Worm (Caenorhabditis elegans) whole organism, L4 larva: ENCODE measurements around the gene Y57G11C.51.

Experiments used
- D1046.2 ChIP-seq: fragments of 200-800 bp; sonication (Bioruptor generic); IDR thresholded peaks from 2 replicates; pipeline ENCODE4 v1.3.6; 2022; ENCODE audit warnings: missing genetic modification characterization, missing compliant biosample characterization
- F10B5.3 ChIP-seq: sonication (generic microtip); optimal IDR thresholded peaks from 2 replicates; lab custom pipeline; 2016; ENCODE audit warnings: mild to moderate bottlenecking, missing genetic modification characterization, missing compliant biosample characterization
- F26F4.8 ChIP-seq: fragments of 200-800 bp; sonication (Bioruptor generic); conservative IDR thresholded peaks from 2 replicates; pipeline ENCODE4 v1.3.6; 2022; ENCODE audit warnings: missing genetic modification characterization, missing compliant biosample characterization
- F37D6.2 ChIP-seq: sonication (generic microtip); optimal IDR thresholded peaks from 2 replicates; lab custom pipeline; 2016; ENCODE audit warnings: mild to moderate bottlenecking, missing genetic modification characterization, missing compliant biosample characterization
- F49E8.2 ChIP-seq: sonication (generic microtip); optimal IDR thresholded peaks from 2 replicates; lab custom pipeline; 2016; ENCODE audit warnings: missing compliant biosample characterization, mild to moderate bottlenecking, missing genetic modification characterization, borderline replicate concordance
- T26A8.4 ChIP-seq: fragments of 200-800 bp; sonication (Bioruptor generic); IDR thresholded peaks from 2 replicates; pipeline ENCODE4 v1.3.6; 2022; ENCODE audit warnings: missing genetic modification characterization, missing compliant biosample characterization
- Y105C5A.15 ChIP-seq: fragments of 200-800 bp; sonication (Bioruptor generic); IDR thresholded peaks from 2 replicates; pipeline ENCODE4 v1.3.6; 2022; ENCODE audit warnings: missing genetic modification characterization, missing compliant biosample characterization
- Y48G9A.11 ChIP-seq: fragments of 200-800 bp; sonication (Bioruptor generic); IDR thresholded peaks from 2 replicates; pipeline ENCODE4 v1.3.6; 2022; ENCODE audit warnings: missing genetic modification reagents, missing genetic modification characterization, missing compliant biosample characterization
- Y5F2A.4 ChIP-seq: fragments of 200-800 bp; sonication (Bioruptor generic); optimal IDR thresholded peaks from 2 replicates; lab custom pipeline; 2018; ENCODE audit warnings: mild to moderate bottlenecking, missing genetic modification characterization, missing compliant biosample characterization
- ZK337.2 ChIP-seq: fragments of 200-800 bp; sonication (Bioruptor generic); IDR thresholded peaks from 2 replicates; pipeline ENCODE4 v1.3.6; 2022; ENCODE audit warnings: missing genetic modification reagents, missing genetic modification characterization, missing compliant biosample characterization
- ZK546.5 ChIP-seq, 2 experiments: sonication (generic microtip); optimal IDR thresholded peaks; 2 replicates each; lab custom pipeline; 2017; ENCODE audit warnings: missing biosample characterization in 2 of 2, missing genetic modification characterization in 2 of 2
- aly-2 ChIP-seq: sonication (generic microtip); optimal IDR thresholded peaks from 2 replicates; lab custom pipeline; 2018; ENCODE audit warnings: missing biosample characterization, missing genetic modification characterization
- arid-1 ChIP-seq: fragments of 200-800 bp; sonication (Bioruptor generic); conservative IDR thresholded peaks from 2 replicates; pipeline ENCODE4 v1.3.6; 2022; ENCODE audit warnings: missing genetic modification reagents, missing genetic modification characterization, missing compliant biosample characterization
- ceh-28 ChIP-seq: fragments of 150-350 bp; optimal IDR thresholded peaks from 2 replicates; lab custom pipeline; 2014; ENCODE audit warnings: missing biosample characterization, missing genetic modification reagents, missing genetic modification characterization
- ceh-44 ChIP-seq: fragments of 200-800 bp; sonication (Bioruptor generic); IDR thresholded peaks from 2 replicates; pipeline ENCODE4 v1.3.6; 2022; ENCODE audit warnings: missing genetic modification reagents, missing genetic modification characterization, missing compliant biosample characterization
- ceh-62 ChIP-seq: sonication (generic microtip); optimal IDR thresholded peaks from 2 replicates; lab custom pipeline; 2017; ENCODE audit warnings: missing biosample characterization, missing genetic modification characterization
- ceh-82 ChIP-seq: sonication (generic microtip); optimal IDR thresholded peaks from 2 replicates; lab custom pipeline; 2017; ENCODE audit warnings: missing biosample characterization, missing genetic modification characterization
- ces-1 ChIP-seq: fragments of 150-350 bp; sonication (generic microtip); optimal IDR thresholded peaks from 4 replicates; lab custom pipeline; 2014; ENCODE audit warnings: missing biosample characterization, missing genetic modification reagents, missing genetic modification characterization
- daf-12 ChIP-seq: fragments of 150-350 bp; optimal IDR thresholded peaks from 2 replicates; lab custom pipeline; 2014; ENCODE audit warnings: missing biosample characterization, missing genetic modification reagents, missing genetic modification characterization
- daf-8 ChIP-seq: fragments of 200-800 bp; sonication (Bioruptor generic); IDR thresholded peaks from 2 replicates; pipeline ENCODE4 v1.3.6; 2022; ENCODE audit warnings: missing genetic modification characterization, missing compliant biosample characterization
- dmd-6 ChIP-seq: fragments of 200-800 bp; sonication (Bioruptor generic); IDR thresholded peaks from 2 replicates; pipeline ENCODE4 v1.3.6; 2022; ENCODE audit warnings: missing genetic modification reagents, missing genetic modification characterization, missing compliant biosample characterization
- dmd-8 ChIP-seq: fragments of 200-800 bp; sonication (Bioruptor generic); IDR thresholded peaks from 2 replicates; pipeline ENCODE4 v1.3.6; 2022; ENCODE audit warnings: missing genetic modification characterization, missing compliant biosample characterization
- dpl-1 ChIP-seq: fragments of 150-350 bp; optimal IDR thresholded peaks from 2 replicates; lab custom pipeline; 2014; ENCODE audit warnings: missing biosample characterization, missing genetic modification reagents, missing genetic modification characterization
- duxl-1 ChIP-seq: sonication (generic microtip); optimal IDR thresholded peaks from 2 replicates; lab custom pipeline; 2016; ENCODE audit warnings: mild to moderate bottlenecking, missing genetic modification characterization, moderate library complexity, missing compliant biosample characterization; ENCODE audit not compliant: poor library complexity
- egl-27 ChIP-seq: sonication (generic microtip); optimal IDR thresholded peaks from 3 replicates; lab custom pipeline; 2017; ENCODE audit warnings: missing biosample characterization, missing genetic modification reagents, missing genetic modification characterization
- fkh-10 ChIP-seq: fragments of 150-350 bp; optimal IDR thresholded peaks from 2 replicates; lab custom pipeline; 2014; ENCODE audit warnings: missing biosample characterization, missing genetic modification reagents, missing genetic modification characterization
- hlh-30 ChIP-seq: sonication (generic microtip); optimal IDR thresholded peaks from 2 replicates; lab custom pipeline; 2017; ENCODE audit warnings: antibody characterized with exemption, mild to moderate bottlenecking, missing genetic modification characterization, missing compliant biosample characterization; ENCODE audit not compliant: insufficient read depth
- lim-7 ChIP-seq: fragments of 200-800 bp; sonication (Bioruptor generic); IDR thresholded peaks from 2 replicates; pipeline ENCODE4 v1.3.6; 2022; ENCODE audit warnings: missing genetic modification characterization, missing compliant biosample characterization
- lin-1 ChIP-seq: fragments of 200-800 bp; sonication (Bioruptor generic); IDR thresholded peaks from 2 replicates; pipeline ENCODE4 v1.3.6; 2022; ENCODE audit warnings: missing genetic modification reagents, missing genetic modification characterization, missing compliant biosample characterization
- lin-29 ChIP-seq: fragments of 200-800 bp; sonication (Bioruptor generic); IDR thresholded peaks from 2 replicates; pipeline ENCODE4 v1.3.6; 2022; ENCODE audit warnings: missing genetic modification reagents, missing genetic modification characterization, missing compliant biosample characterization
- lsy-2 ChIP-seq, 2 experiments: fragments of 150-350 bp in 1 of 2; sonication (generic microtip) in 1 of 2; optimal IDR thresholded peaks; 2 replicates each; lab custom pipeline; 2014 to 2017; ENCODE audit warnings: missing biosample characterization in 2 of 2, missing genetic modification characterization in 2 of 2
- madf-5 ChIP-seq, 2 experiments: fragments of 200-800 bp; sonication (Bioruptor generic); IDR thresholded peaks; 2 replicates each; pipeline ENCODE4 v1.3.6; 2022; ENCODE audit warnings: missing compliant biosample characterization in 2 of 2, missing genetic modification characterization in 2 of 2
- mdt-29 ChIP-seq: fragments of 200-800 bp; sonication (Bioruptor generic); IDR thresholded peaks from 2 replicates; pipeline ENCODE4 v1.3.6; 2022; ENCODE audit warnings: missing genetic modification reagents, missing genetic modification characterization, missing compliant biosample characterization
- mxl-3 ChIP-seq: fragments of 200-800 bp; sonication (Bioruptor generic); optimal IDR thresholded peaks from 2 replicates; lab custom pipeline; 2018; ENCODE audit warnings: mild to moderate bottlenecking, missing genetic modification characterization, missing compliant biosample characterization
- nhr-11 ChIP-seq: fragments of 150-350 bp; optimal IDR thresholded peaks from 2 replicates; lab custom pipeline; 2014; ENCODE audit warnings: missing biosample characterization, missing genetic modification characterization
- nhr-41 ChIP-seq: fragments of 200-800 bp; sonication (Bioruptor generic); IDR thresholded peaks from 2 replicates; pipeline ENCODE4 v1.3.6; 2022; ENCODE audit warnings: missing genetic modification reagents, missing genetic modification characterization, missing compliant biosample characterization
- nhr-48 ChIP-seq: sonication (generic microtip); optimal IDR thresholded peaks from 2 replicates; lab custom pipeline; 2016; ENCODE audit warnings: mild to moderate bottlenecking, missing genetic modification characterization, missing compliant biosample characterization
- nhr-6 ChIP-seq: fragments of 150-350 bp; optimal IDR thresholded peaks from 2 replicates; lab custom pipeline; 2014; ENCODE audit warnings: missing biosample characterization, missing genetic modification characterization
- nhr-76 ChIP-seq: fragments of 150-350 bp; optimal IDR thresholded peaks from 2 replicates; lab custom pipeline; 2014; ENCODE audit warnings: missing biosample characterization, missing genetic modification characterization
- nhr-77 ChIP-seq: fragments of 150-350 bp; optimal IDR thresholded peaks from 2 replicates; lab custom pipeline; 2014; ENCODE audit warnings: missing biosample characterization, missing genetic modification characterization
- pqm-1 ChIP-seq: sonication (generic microtip); optimal IDR thresholded peaks from 2 replicates; lab custom pipeline; 2017; ENCODE audit warnings: missing biosample characterization, missing genetic modification characterization
- saeg-2 ChIP-seq: fragments of 200-800 bp; sonication (Bioruptor generic); IDR thresholded peaks from 2 replicates; pipeline ENCODE4 v1.3.6; 2022; ENCODE audit warnings: missing genetic modification reagents, missing genetic modification characterization, missing compliant biosample characterization
- sdz-12 ChIP-seq: fragments of 200-800 bp; sonication (Bioruptor generic); optimal IDR thresholded peaks from 2 replicates; lab custom pipeline; 2018; ENCODE audit warnings: mild to moderate bottlenecking, missing genetic modification characterization, missing compliant biosample characterization
- snpc-1.2 ChIP-seq: fragments of 200-800 bp; sonication (Bioruptor generic); IDR thresholded peaks from 2 replicates; pipeline ENCODE4 v1.3.6; 2022; ENCODE audit warnings: missing genetic modification reagents, missing genetic modification characterization, missing compliant biosample characterization
- snpc-4 ChIP-seq: fragments of 150-350 bp; optimal IDR thresholded peaks from 2 replicates; lab custom pipeline; 2014; ENCODE audit warnings: missing biosample characterization, missing genetic modification characterization
- spr-1 ChIP-seq: sonication (generic microtip); optimal IDR thresholded peaks from 2 replicates; lab custom pipeline; 2016; ENCODE audit warnings: mild to moderate bottlenecking, missing genetic modification characterization, missing compliant biosample characterization
- unc-39 ChIP-seq: sonication (generic microtip); optimal IDR thresholded peaks from 2 replicates; lab custom pipeline; 2017; ENCODE audit warnings: missing biosample characterization, missing genetic modification characterization
- vab-7 ChIP-seq: fragments of 200-800 bp; sonication (Bioruptor generic); IDR thresholded peaks from 2 replicates; pipeline ENCODE4 v1.3.6; 2022; ENCODE audit warnings: missing genetic modification reagents, missing genetic modification characterization, missing compliant biosample characterization
- zfp-3 ChIP-seq: fragments of 200-800 bp; sonication (Bioruptor generic); conservative IDR thresholded peaks from 2 replicates; pipeline ENCODE4 v1.3.6; 2022; ENCODE audit warnings: missing genetic modification reagents, missing genetic modification characterization, missing compliant biosample characterization
- zip-11 ChIP-seq: fragments of 200-800 bp; sonication (Bioruptor generic); IDR thresholded peaks from 2 replicates; pipeline ENCODE4 v1.3.6; 2022; ENCODE audit warnings: missing genetic modification characterization, missing compliant biosample characterization
- ztf-7 ChIP-seq: fragments of 150-350 bp; optimal IDR thresholded peaks from 2 replicates; lab custom pipeline; 2014; ENCODE audit warnings: missing biosample characterization, missing genetic modification characterization

Y57G11C.51 gene

DNA sequence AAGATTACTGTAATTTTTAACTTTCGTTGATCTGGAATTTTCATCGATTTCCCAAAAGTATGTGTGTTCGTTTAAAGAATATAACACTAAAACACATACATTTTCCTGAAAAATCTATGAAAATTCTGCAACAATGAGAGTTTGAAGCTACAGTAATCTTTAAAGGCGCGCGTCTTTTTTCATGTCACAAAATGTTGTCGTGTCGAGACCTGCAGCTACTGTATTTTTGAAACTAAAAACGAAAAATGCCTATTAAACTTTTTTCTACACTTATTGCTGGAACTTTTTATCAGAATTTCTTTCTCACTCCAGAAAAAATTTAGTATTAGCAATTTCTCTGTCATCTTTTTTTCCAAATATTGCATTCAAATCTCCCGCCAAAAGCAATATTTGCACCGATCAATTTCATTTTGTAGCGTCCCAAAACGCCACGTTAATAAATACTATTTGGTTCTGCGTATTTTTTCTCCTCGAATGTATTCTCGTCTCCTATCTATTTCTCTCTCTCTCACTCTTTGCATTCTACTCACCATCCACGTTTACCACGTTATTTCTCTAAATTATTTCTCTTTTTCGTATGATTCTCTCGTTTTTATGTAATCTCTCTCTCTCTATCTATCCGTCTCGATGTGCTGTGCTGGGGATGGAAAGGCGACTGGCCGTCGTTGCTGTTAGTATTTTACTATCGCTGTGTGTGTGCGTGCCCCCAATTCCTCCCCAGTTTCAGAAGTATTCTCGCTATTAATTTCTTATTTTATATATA lies 12.2 kb upstream of the Y57G11C.51 start, which contains the start of gene melo-1 (continued):
- TF ChIP-seq ZK546.5 (tag; optimal IDR thresholded peaks at IDR 0.05; lab: Kevin White, UChicago) (no peak), spr-1 (no peak), nhr-11 (tag; lab: Kevin White, UChicago) (no peak), nhr-77 (no peak), F26F4.8 (GFP tag; lab: Robert Waterston, UW) (no peak), pqm-1 (tag; lab: Kevin White, UChicago) (peak; percentile 18), ceh-44 (no peak), daf-12 (no peak), sdz-12 (GFP tag; lab: Kevin White, UChicago) (no peak), nhr-48 (no peak), nhr-76 (tag; lab: Kevin White, UChicago) (no peak), D1046.2 (GFP tag; lab: Robert Waterston, UW) (no peak), zip-11 (GFP tag; lab: Robert Waterston, UW) (no peak), zfp-3 (GFP tag; lab: Robert Waterston, UW) (no peak), arid-1 (GFP tag; lab: Robert Waterston, UW) (no peak), ceh-62 (tag; lab: Kevin White, UChicago) (no peak), F37D6.2 (tag; lab: Kevin White, UChicago) (no peak), unc-39 (tag; lab: Kevin White, UChicago) (no peak), fkh-10 (GFP tag; lab: Kevin White, UChicago) (no peak), F49E8.2 (tag; lab: Kevin White, UChicago) (no peak), daf-8 (GFP tag; lab: Robert Waterston, UW) (no peak), mdt-29 (GFP tag; lab: Robert Waterston, UW) (no peak), madf-5 (GFP tag; IDR thresholded peaks at IDR 0.05; lab: Robert Waterston, UW) (no peak), hlh-30 (tag; lab: Kevin White, UChicago) (peak; percentile 27), mxl-3 (GFP tag; lab: Kevin White, UChicago) (no peak), lim-7 (GFP tag; lab: Robert Waterston, UW) (no peak), ces-1 (GFP tag; lab: Kevin White, UChicago) (no peak), lsy-2 (tag; optimal IDR thresholded peaks at IDR 0.05; lab: Kevin White, UChicago) (peak in 1 of 2 experiments; percentile 60), saeg-2 (GFP tag; lab: Robert Waterston, UW) (no peak), Y5F2A.4 (GFP tag; lab: Kevin White, UChicago) (no peak), nhr-41 (GFP tag; lab: Robert Waterston, UW) (no peak), dpl-1 (GFP tag; lab: Kevin White, UChicago) (peak; percentile 41), duxl-1 (tag; lab: Kevin White, UChicago) (no peak), ZK337.2 (GFP tag; lab: Robert Waterston, UW) (no peak), F10B5.3 (tag; lab: Kevin White, UChicago) (no peak), ceh-82 (tag; lab: Kevin White, UChicago) (no peak), vab-7 (GFP tag; lab: Robert Waterston, UW) (no peak), snpc-1.2 (GFP tag; lab: Robert Waterston, UW) (0 out of 2 replicates have a peak, but pooled peaks have one; percentile 21), dmd-6 (GFP tag; lab: Robert Waterston, UW) (peak; percentile 23; the same call in 1 of the 2 replicates), dmd-8 (GFP tag; lab: Robert Waterston, UW) (no peak), ztf-7 (tag; lab: Kevin White, UChicago) (peak; percentile 23), snpc-4 (tag; lab: Kevin White, UChicago) (no peak), lin-29 (GFP tag; lab: Robert Waterston, UW) (no peak), Y105C5A.15 (GFP tag; lab: Robert Waterston, UW) (no peak), T26A8.4 (GFP tag; lab: Robert Waterston, UW) (0 out of 2 replicates have a peak, but pooled peaks have one; percentile 12), Y48G9A.11 (no peak), lin-1 (GFP tag; lab: Robert Waterston, UW) (no peak), egl-27 (tag; lab: Kevin White, UChicago) (no peak), aly-2 (tag; lab: Kevin White, UChicago) (no peak), ceh-28 (tag; lab: Kevin White, UChicago) (no peak), nhr-6 (tag; lab: Kevin White, UChicago) (peak; percentile 26)
